Fruit fly (Drosophila melanogaster) whole organism, embryonic: Measurements from ENCODE around the gene GstD11.
A peak's percentile ranks its signal among the peaks of the same experiment; 100 is the strongest.

Experiments used
- Adf1 ChIP-seq: fragments of 200-800 bp; sonication (Bioruptor generic); IDR thresholded peaks from 2 replicates; pipeline ENCODE4 v1.3.6; 2022; ENCODE audit warnings: missing biosample characterization, missing genetic modification characterization
- Antp ChIP-seq: fragments of 200-800 bp; sonication (Bioruptor generic); optimal IDR thresholded peaks from 3 replicates; lab custom pipeline; 2016; ENCODE audit warnings: missing biosample characterization, missing genetic modification characterization
- Atf3 ChIP-seq: fragments of 200-800 bp; sonication (Bioruptor generic); optimal IDR thresholded peaks from 3 replicates; lab custom pipeline; 2016; ENCODE audit warnings: missing biosample characterization, missing genetic modification characterization
- CG10209 ChIP-seq: fragments of 200-800 bp; sonication (Bioruptor generic); optimal IDR thresholded peaks from 3 replicates; lab custom pipeline; 2017; ENCODE audit warnings: missing biosample characterization, mild to moderate bottlenecking, missing genetic modification characterization, missing genetic modification reagents
- CG10565 ChIP-seq: fragments of 200-800 bp; sonication (Bioruptor generic); optimal IDR thresholded peaks from 3 replicates; lab custom pipeline; 2016; ENCODE audit warnings: missing biosample characterization, mild to moderate bottlenecking, missing genetic modification characterization
- CG10654 ChIP-seq: fragments of 200-800 bp; sonication (Bioruptor generic); optimal IDR thresholded peaks from 2 replicates; lab custom pipeline; 2016; ENCODE audit warnings: missing biosample characterization, missing genetic modification characterization
- CG10959 ChIP-seq: fragments of 200-800 bp; sonication (Bioruptor generic); IDR thresholded peaks from 2 replicates; pipeline ENCODE4 v1.3.6; 2022; ENCODE audit warnings: missing biosample characterization, missing genetic modification characterization
- CG11723 ChIP-seq: fragments of 200-800 bp; sonication (Bioruptor generic); optimal IDR thresholded peaks from 2 replicates; lab custom pipeline; 2017; ENCODE audit warnings: missing biosample characterization, mild to moderate bottlenecking, missing genetic modification characterization
- CG12299 ChIP-seq: fragments of 200-800 bp; sonication (Bioruptor generic); optimal IDR thresholded peaks from 2 replicates; lab custom pipeline; 2018; ENCODE audit warnings: missing biosample characterization, mild to moderate bottlenecking, missing genetic modification characterization
- CG1233 ChIP-seq: fragments of 200-800 bp; sonication (Bioruptor generic); optimal IDR thresholded peaks from 4 replicates; lab custom pipeline; 2018; ENCODE audit warnings: missing biosample characterization, mild to moderate bottlenecking, missing genetic modification characterization
- CG13123 ChIP-seq: fragments of 200-800 bp; sonication (Bioruptor generic); optimal IDR thresholded peaks from 2 replicates; lab custom pipeline; 2016; ENCODE audit warnings: missing biosample characterization, missing genetic modification characterization
- CG13296 ChIP-seq: fragments of 200-800 bp; sonication (Bioruptor generic); optimal IDR thresholded peaks from 3 replicates; lab custom pipeline; 2018; ENCODE audit warnings: missing biosample characterization, mild to moderate bottlenecking, missing genetic modification characterization
- CG13775 ChIP-seq: fragments of 200-800 bp; sonication (Bioruptor generic); optimal IDR thresholded peaks from 3 replicates; lab custom pipeline; 2017; ENCODE audit warnings: missing biosample characterization, mild to moderate bottlenecking, missing genetic modification characterization
- CG13894 ChIP-seq: fragments of 200-800 bp; sonication (Bioruptor generic); optimal IDR thresholded peaks from 3 replicates; lab custom pipeline; 2018; ENCODE audit warnings: missing biosample characterization, mild to moderate bottlenecking, missing genetic modification characterization, moderate library complexity
- CG14965 ChIP-seq: fragments of 200-800 bp; sonication (Bioruptor generic); optimal IDR thresholded peaks from 2 replicates; lab custom pipeline; 2016; ENCODE audit warnings: missing biosample characterization, missing genetic modification characterization, borderline replicate concordance
- CG17385 ChIP-seq: fragments of 200-800 bp; sonication (Bioruptor generic); optimal IDR thresholded peaks from 3 replicates; lab custom pipeline; 2018; ENCODE audit warnings: missing biosample characterization, mild to moderate bottlenecking, missing genetic modification characterization
- CG2116 ChIP-seq: fragments of 200-800 bp; sonication (Bioruptor generic); optimal IDR thresholded peaks from 3 replicates; lab custom pipeline; 2018; ENCODE audit warnings: missing biosample characterization, mild to moderate bottlenecking, missing genetic modification characterization
- CG3995 ChIP-seq: fragments of 200-800 bp; sonication (Bioruptor generic); optimal IDR thresholded peaks from 3 replicates; lab custom pipeline; 2016; ENCODE audit warnings: missing biosample characterization, missing genetic modification characterization
- CG4424 ChIP-seq: fragments of 200-800 bp; sonication (Bioruptor generic); optimal IDR thresholded peaks from 3 replicates; lab custom pipeline; 2016; ENCODE audit warnings: missing biosample characterization, missing genetic modification characterization
- CG6683 ChIP-seq: fragments of 200-800 bp; sonication (Bioruptor generic); optimal IDR thresholded peaks from 2 replicates; lab custom pipeline; 2017; ENCODE audit warnings: missing biosample characterization, mild to moderate bottlenecking, missing genetic modification characterization, missing genetic modification reagents
- CG8290 ChIP-seq, 3 experiments: fragments of 200-800 bp; sonication (Bioruptor generic); optimal IDR thresholded peaks; 2 replicates each; lab custom pipeline; 2016 to 2019; ENCODE audit warnings: missing biosample characterization in 3 of 3, missing genetic modification characterization in 3 of 3, mild to moderate bottlenecking in 2 of 3, moderate library complexity in 1 of 3
- Chrac-16 ChIP-seq: fragments of 200-800 bp; sonication (Bioruptor generic); optimal IDR thresholded peaks from 3 replicates; lab custom pipeline; 2016; ENCODE audit warnings: missing biosample characterization, missing genetic modification characterization
- D19B ChIP-seq: fragments of 200-800 bp; sonication (Bioruptor generic); optimal IDR thresholded peaks from 2 replicates; lab custom pipeline; 2017; ENCODE audit warnings: missing biosample characterization, mild to moderate bottlenecking, missing genetic modification characterization
- Dek ChIP-seq: fragments of 200-800 bp; sonication (Bioruptor generic); optimal IDR thresholded peaks from 3 replicates; lab custom pipeline; 2019; ENCODE audit warnings: missing biosample characterization, mild to moderate bottlenecking, missing genetic modification characterization, moderate library complexity
- Dll ChIP-seq: fragments of 200-800 bp; sonication (Bioruptor generic); IDR thresholded peaks from 4 replicates; pipeline ENCODE4 v1.3.6; 2022; ENCODE audit warnings: missing biosample characterization, missing genetic modification characterization; ENCODE audit not compliant: partially characterized antibody
- Eip74EF ChIP-seq, 2 experiments: fragments of 200-800 bp in 1 of 2; fragments of >200 bp in 1 of 2; sonication (Bioruptor generic) in 1 of 2; optimal IDR thresholded peaks; 2 replicates each; lab custom pipeline; 2017 to 2019; ENCODE audit warnings: missing biosample characterization in 2 of 2, missing genetic modification characterization in 2 of 2, mild to moderate bottlenecking in 1 of 2, moderate library complexity in 1 of 2
- Lhr ChIP-seq: fragments of 200-800 bp; sonication (Bioruptor generic); optimal IDR thresholded peaks from 3 replicates; lab custom pipeline; 2017; ENCODE audit warnings: mild to moderate bottlenecking, missing biosample characterization, missing genetic modification reagents, missing genetic modification characterization
- MESR4 ChIP-seq: fragments of 200-800 bp; sonication (Bioruptor generic); optimal IDR thresholded peaks from 2 replicates; lab custom pipeline; 2018; ENCODE audit warnings: missing biosample characterization, mild to moderate bottlenecking, missing genetic modification characterization, moderate library complexity
- NC2α ChIP-seq: fragments of 200-800 bp; sonication (Bioruptor generic); optimal IDR thresholded peaks from 2 replicates; lab custom pipeline; 2016; ENCODE audit warnings: missing biosample characterization, missing genetic modification characterization
- Oaz ChIP-seq: fragments of 200-800 bp; sonication (Bioruptor generic); IDR thresholded peaks from 2 replicates; pipeline ENCODE4 v1.3.6; 2022; ENCODE audit warnings: missing biosample characterization, missing genetic modification characterization
- Pdp1 ChIP-seq, 2 experiments: fragments of 200-800 bp; sonication (Bioruptor generic); optimal IDR thresholded peaks; 3 replicates each; lab custom pipeline; 2016; ENCODE audit warnings: missing biosample characterization in 2 of 2, missing genetic modification characterization in 2 of 2, mild to moderate bottlenecking in 1 of 2, moderate library complexity in 1 of 2
- Rx ChIP-seq: fragments of 200-800 bp; sonication (Bioruptor generic); IDR thresholded peaks from 2 replicates; pipeline ENCODE4 v1.3.6; 2022; ENCODE audit warnings: missing biosample characterization, missing genetic modification characterization
- al ChIP-seq: fragments of 200-800 bp; sonication (Bioruptor generic); IDR thresholded peaks from 2 replicates; pipeline ENCODE4 v1.3.6; 2022; ENCODE audit warnings: missing biosample characterization, missing genetic modification characterization
- bowl ChIP-seq: fragments of 200-800 bp; sonication (Bioruptor generic); IDR thresholded peaks from 2 replicates; pipeline ENCODE4 v1.3.6; 2022; ENCODE audit warnings: missing biosample characterization, missing genetic modification characterization
- bsh ChIP-seq, 2 experiments: fragments of 200-800 bp; sonication (Bioruptor generic); optimal IDR thresholded peaks; 2 replicates each; lab custom pipeline; 2017 to 2018; ENCODE audit warnings: mild to moderate bottlenecking in 2 of 2, missing biosample characterization in 2 of 2, missing genetic modification characterization in 2 of 2, moderate library complexity in 1 of 2
- btn ChIP-seq: fragments of 200-800 bp; sonication (Bioruptor generic); optimal IDR thresholded peaks from 2 replicates; lab custom pipeline; 2016; ENCODE audit warnings: missing biosample characterization, missing genetic modification characterization
- crol ChIP-seq: fragments of 200-800 bp; sonication (Bioruptor generic); IDR thresholded peaks from 2 replicates; pipeline ENCODE4 v1.3.6; 2022; ENCODE audit warnings: missing biosample characterization, missing genetic modification characterization
- danr ChIP-seq: fragments of 200-800 bp; sonication (Bioruptor generic); IDR thresholded peaks from 2 replicates; pipeline ENCODE4 v1.3.6; 2022; ENCODE audit warnings: missing biosample characterization, missing genetic modification characterization
- dmrt11E ChIP-seq: fragments of 200-800 bp; sonication (Bioruptor generic); optimal IDR thresholded peaks from 3 replicates; lab custom pipeline; 2018; ENCODE audit warnings: missing biosample characterization, mild to moderate bottlenecking, missing genetic modification characterization, moderate library complexity
- dysf ChIP-seq: fragments of 200-800 bp; sonication (Bioruptor generic); IDR thresholded peaks from 3 replicates; pipeline ENCODE4 v1.3.6; 2022; ENCODE audit warnings: missing biosample characterization, missing genetic modification characterization
- en ChIP-seq: fragments of 200-800 bp; sonication (Bioruptor generic); optimal IDR thresholded peaks from 2 replicates; lab custom pipeline; 2016; ENCODE audit warnings: missing biosample characterization, missing genetic modification characterization
- fd64A ChIP-seq: fragments of 200-800 bp; sonication (Bioruptor generic); optimal IDR thresholded peaks from 3 replicates; lab custom pipeline; 2018; ENCODE audit warnings: missing biosample characterization, mild to moderate bottlenecking, missing genetic modification characterization
- ftz-f1 ChIP-seq: fragments of 200-800 bp; sonication (Bioruptor generic); optimal IDR thresholded peaks from 2 replicates; lab custom pipeline; 2016; ENCODE audit warnings: missing biosample characterization, missing genetic modification characterization
- gsb ChIP-seq: fragments of 200-800 bp; sonication (Bioruptor generic); IDR thresholded peaks from 2 replicates; pipeline ENCODE4 v1.3.6; 2022; ENCODE audit warnings: missing biosample characterization, missing genetic modification characterization
- jing ChIP-seq: fragments of 200-800 bp; sonication (Bioruptor generic); optimal IDR thresholded peaks from 2 replicates; lab custom pipeline; 2018; ENCODE audit warnings: missing biosample characterization, mild to moderate bottlenecking, missing genetic modification characterization
- pnt ChIP-seq: fragments of 200-800 bp; sonication (Bioruptor generic); optimal IDR thresholded peaks from 3 replicates; lab custom pipeline; 2016; ENCODE audit warnings: missing biosample characterization, missing genetic modification characterization
- rib ChIP-seq: fragments of 200-800 bp; sonication (Bioruptor generic); IDR thresholded peaks from 2 replicates; pipeline ENCODE4 v1.3.6; 2022; ENCODE audit warnings: missing biosample characterization, missing genetic modification characterization
- sr ChIP-seq: fragments of 200-800 bp; sonication (Bioruptor generic); IDR thresholded peaks from 3 replicates; pipeline ENCODE4 v1.3.6; 2022; ENCODE audit warnings: missing biosample characterization, missing genetic modification characterization
- sug ChIP-seq: fragments of 200-800 bp; optimal IDR thresholded peaks from 2 replicates; lab custom pipeline; 2019; ENCODE audit warnings: missing biosample characterization, mild to moderate bottlenecking, missing genetic modification characterization, moderate library complexity
- yki ChIP-seq: fragments of >200 bp; optimal IDR thresholded peaks from 3 replicates; lab custom pipeline; 2018

Gene GstD11

dm6 chr3R:12369135-12369792 is 13.9 kb upstream of the GstD11 start, which contains the start of gene GstD1 (continued):
- no peak for TF ChIP-seq CG12299 (tag; lab: Kevin White, UChicago)
- peak; percentile 4 for TF ChIP-seq CG1233
- peak; percentile 49 for TF ChIP-seq CG3995
- TF ChIP-seq Lhr (GFP tag; lab: Kevin White, UChicago): no peak
- TF ChIP-seq CG4424 (GFP tag; lab: Kevin White, UChicago): peak; percentile 8
- peak in 1 of 2 experiments; percentile 9 for TF ChIP-seq Eip74EF (GFP tag; optimal IDR thresholded peaks at IDR 0.05; lab: Kevin White, UChicago)
- no peak; the same call in 1 of the 3 replicates for TF ChIP-seq sr (GFP tag; lab: Robert Waterston, UW)
- no peak for TF ChIP-seq CG14965 (GFP tag; lab: Kevin White, UChicago)
- peak; percentile 70 for TF ChIP-seq CG13894 (tag; lab: Kevin White, UChicago)
- peak; percentile 87 for TF ChIP-seq rib (GFP tag; lab: Robert Waterston, UW)
- no peak for TF ChIP-seq MESR4
- TF ChIP-seq Rx (GFP tag; lab: Robert Waterston, UW): no peak
- TF ChIP-seq Adf1 (GFP tag; lab: Robert Waterston, UW): peak; percentile 67; the same call in 1 of the 2 replicates
- no peak for TF ChIP-seq Atf3 (GFP tag; lab: Kevin White, UChicago)
- no peak for TF ChIP-seq fd64A (GFP tag; lab: Kevin White, UChicago)
- TF ChIP-seq CG10959 (GFP tag; lab: Robert Waterston, UW): no peak
- TF ChIP-seq pnt: no peak
- TF ChIP-seq Chrac-16: peak; percentile 51
- TF ChIP-seq en (GFP tag; lab: Kevin White, UChicago): no peak
- TF ChIP-seq Dll (GFP tag; lab: Robert Waterston, UW): peak; percentile 54; the same call in 1 of the 4 replicates
- TF ChIP-seq jing (GFP tag; lab: Kevin White, UChicago): no peak
- TF ChIP-seq Antp (GFP tag; lab: Kevin White, UChicago): peak; percentile 21
- no peak for TF ChIP-seq CG10565 (GFP tag; lab: Kevin White, UChicago)
- peak; percentile 33 for TF ChIP-seq D19B
- peak; percentile 88 for TF ChIP-seq ftz-f1 (GFP tag; lab: Kevin White, UChicago)
- TF ChIP-seq dmrt11E: no peak
- no peak for TF ChIP-seq yki
- TF ChIP-seq Pdp1 (GFP tag; optimal IDR thresholded peaks at IDR 0.05; lab: Kevin White, UChicago): peak; percentile 32 to 45
- TF ChIP-seq CG17385 (GFP tag; lab: Kevin White, UChicago): no peak
- TF ChIP-seq CG13296 (GFP tag; lab: Kevin White, UChicago): no peak
- TF ChIP-seq CG10209 (GFP tag; lab: Kevin White, UChicago): no peak
- TF ChIP-seq gsb (GFP tag; lab: Robert Waterston, UW): no peak
- TF ChIP-seq bsh (GFP tag; optimal IDR thresholded peaks at IDR 0.05; lab: Kevin White, UChicago): peak in 1 of 2 experiments; percentile 68
- no peak for TF ChIP-seq Oaz (GFP tag; lab: Robert Waterston, UW)
- TF ChIP-seq CG10654 (GFP tag; lab: Kevin White, UChicago): peak; percentile 19
- peak; percentile 100 for TF ChIP-seq crol (GFP tag; lab: Robert Waterston, UW)
- peak; percentile 59 for TF ChIP-seq dysf (GFP tag; lab: Robert Waterston, UW)
- no peak for TF ChIP-seq CG6683 (GFP tag; lab: Kevin White, UChicago)
- peak; percentile 9 for TF ChIP-seq CG13775 (GFP tag; lab: Kevin White, UChicago)
- TF ChIP-seq btn (GFP tag; lab: Kevin White, UChicago): no peak
- no peak for TF ChIP-seq CG11723 (GFP tag; lab: Kevin White, UChicago)
- peak; percentile 56 for TF ChIP-seq sug (tag; lab: Kevin White, UChicago)
- no peak for TF ChIP-seq bowl
- TF ChIP-seq NC2α: peak; percentile 50
- TF ChIP-seq danr: no peak
- TF ChIP-seq al (GFP tag; lab: Robert Waterston, UW): no peak
- TF ChIP-seq CG2116: no peak
- no peak for TF ChIP-seq CG8290 (GFP tag; optimal IDR thresholded peaks at IDR 0.05; lab: Kevin White, UChicago)
- TF ChIP-seq CG8290 (tag; optimal IDR thresholded peaks at IDR 0.05; lab: Kevin White, UChicago): peak in 1 of 2 experiments; percentile 34
- TF ChIP-seq CG13123: no peak
- TF ChIP-seq Dek (tag; lab: Kevin White, UChicago): peak; percentile 33
